Fruit fly (Drosophila melanogaster): Measurements from ENCODE around the gene Atg14.

Gene Atg14

dm6 chr3R:29164930-29165693 is 48.9 kb downstream of the Atg14 start, which contains the start of gene CG11898 (continued):
- TF ChIP-seq OdsH (GFP tag; optimal IDR thresholded peaks at IDR 0.05) (no peak), Eip78C (GFP tag) (no peak), Eip75B (GFP tag; optimal IDR thresholded peaks at IDR 0.05) (peak; percentile 11), CG6276 (GFP tag; optimal IDR thresholded peaks at IDR 0.05) (no peak)

All from whole organism, prepupa.